Fruit fly (Drosophila melanogaster) whole organism, prepupa: ENCODE results near the gene PolD2.

Experiments used
- Blimp-1 ChIP-seq: fragments of 200-800 bp; sonication (Bioruptor generic); optimal IDR thresholded peaks from 3 replicates; lab custom pipeline; 2017; ENCODE audit warnings: missing biosample characterization, missing genetic modification characterization, mild to moderate bottlenecking, moderate library complexity, missing genetic modification reagents
- CG10631 ChIP-seq: fragments of 200-800 bp; sonication (Bioruptor generic); optimal IDR thresholded peaks from 2 replicates; lab custom pipeline; 2016; ENCODE audit warnings: missing biosample characterization, missing genetic modification characterization
- CG10669 ChIP-seq: fragments of 200-800 bp; sonication (Bioruptor generic); optimal IDR thresholded peaks from 3 replicates; lab custom pipeline; 2018; ENCODE audit warnings: missing biosample characterization, mild to moderate bottlenecking, missing genetic modification characterization, moderate library complexity
- CG11762 ChIP-seq: fragments of 200-800 bp; sonication (Bioruptor generic); optimal IDR thresholded peaks from 3 replicates; lab custom pipeline; 2016; ENCODE audit warnings: missing biosample characterization, missing genetic modification characterization; ENCODE audit not compliant: insufficient read depth
- CG15336 ChIP-seq: fragments of 200-800 bp; sonication (Bioruptor generic); IDR thresholded peaks from 2 replicates; pipeline ENCODE4 v1.3.6; 2022; ENCODE audit warnings: missing biosample characterization, missing genetic modification characterization
- CG1621 ChIP-seq: fragments of 200-800 bp; sonication (Bioruptor generic); optimal IDR thresholded peaks from 3 replicates; lab custom pipeline; 2018; ENCODE audit warnings: missing biosample characterization, mild to moderate bottlenecking, missing genetic modification characterization
- CG16779 ChIP-seq: fragments of 200-800 bp; sonication (Bioruptor generic); optimal IDR thresholded peaks from 3 replicates; lab custom pipeline; 2017; ENCODE audit warnings: missing biosample characterization, mild to moderate bottlenecking, missing genetic modification characterization
- CG32006 ChIP-seq: fragments of 200-800 bp; sonication (Bioruptor generic); optimal IDR thresholded peaks from 3 replicates; lab custom pipeline; 2017; ENCODE audit warnings: missing biosample characterization, mild to moderate bottlenecking, missing genetic modification characterization
- CG34406 ChIP-seq: fragments of 200-800 bp; sonication (Bioruptor generic); optimal IDR thresholded peaks from 3 replicates; lab custom pipeline; 2016; ENCODE audit warnings: missing biosample characterization, missing genetic modification characterization
- CG4318 ChIP-seq: fragments of 200-800 bp; sonication (Bioruptor generic); optimal IDR thresholded peaks from 3 replicates; lab custom pipeline; 2017; ENCODE audit warnings: missing biosample characterization, mild to moderate bottlenecking, missing genetic modification characterization
- CG6276 ChIP-seq: fragments of 200-800 bp; sonication (Bioruptor generic); optimal IDR thresholded peaks from 2 replicates; lab custom pipeline; 2017; ENCODE audit warnings: missing biosample characterization, mild to moderate bottlenecking, missing genetic modification characterization
- CG6792 ChIP-seq: fragments of 200-800 bp; sonication (Bioruptor generic); optimal IDR thresholded peaks from 3 replicates; lab custom pipeline; 2016; ENCODE audit warnings: missing biosample characterization, missing genetic modification characterization
- CG6808 ChIP-seq: fragments of 200-800 bp; sonication (Bioruptor generic); optimal IDR thresholded peaks from 3 replicates; lab custom pipeline; 2017; ENCODE audit warnings: missing biosample characterization, missing genetic modification characterization, mild to moderate bottlenecking, moderate library complexity, missing genetic modification reagents
- CG6854 ChIP-seq: fragments of 200-800 bp; sonication (Bioruptor generic); optimal IDR thresholded peaks from 2 replicates; lab custom pipeline; 2017; ENCODE audit warnings: missing biosample characterization, mild to moderate bottlenecking, missing genetic modification characterization
- CG8119 ChIP-seq: fragments of 200-800 bp; sonication (Bioruptor generic); IDR thresholded peaks from 3 replicates; pipeline ENCODE4 v1.3.6; 2022; ENCODE audit warnings: missing biosample characterization, missing genetic modification characterization
- CG8319 ChIP-seq: fragments of 200-800 bp; sonication (Bioruptor generic); optimal IDR thresholded peaks from 3 replicates; lab custom pipeline; 2016; ENCODE audit warnings: missing biosample characterization, missing genetic modification characterization
- CG9139 ChIP-seq: fragments of 200-800 bp; sonication (Bioruptor generic); optimal IDR thresholded peaks from 3 replicates; lab custom pipeline; 2017; ENCODE audit warnings: missing biosample characterization, mild to moderate bottlenecking, missing genetic modification characterization
- Eip75B ChIP-seq: fragments of 200-800 bp; sonication (Bioruptor generic); optimal IDR thresholded peaks from 3 replicates; lab custom pipeline; 2016; ENCODE audit warnings: missing biosample characterization, missing genetic modification characterization
- Eip78C ChIP-seq: fragments of 200-800 bp; sonication (Bioruptor generic); peaks from one replicate; lab custom pipeline; 2016; ENCODE audit warnings: missing biosample characterization, missing genetic modification characterization
- Ets96B ChIP-seq: fragments of 200-800 bp; optimal IDR thresholded peaks from 2 replicates; lab custom pipeline; 2019; ENCODE audit warnings: missing biosample characterization, mild to moderate bottlenecking, missing genetic modification characterization, moderate library complexity
- Gug ChIP-seq: fragments of 200-800 bp; sonication (Bioruptor generic); IDR thresholded peaks from 2 replicates; pipeline ENCODE4 v1.3.6; 2022; ENCODE audit warnings: missing biosample characterization, missing genetic modification characterization
- Hr38 ChIP-seq: sonication (Bioruptor generic); optimal IDR thresholded peaks from 2 replicates; lab custom pipeline; 2016; ENCODE audit warnings: missing biosample characterization, missing genetic modification characterization
- Hr39 ChIP-seq: fragments of 200-800 bp; sonication (Bioruptor generic); optimal IDR thresholded peaks from 2 replicates; lab custom pipeline; 2016; ENCODE audit warnings: missing biosample characterization, missing genetic modification characterization
- Hr4 ChIP-seq: fragments of 200-800 bp; sonication (Bioruptor generic); optimal IDR thresholded peaks from 3 replicates; lab custom pipeline; 2016; ENCODE audit warnings: missing biosample characterization, missing genetic modification characterization
- Lpt ChIP-seq: fragments of 200-800 bp; sonication (Bioruptor generic); optimal IDR thresholded peaks from 3 replicates; lab custom pipeline; 2016; ENCODE audit warnings: missing biosample characterization, missing genetic modification characterization
- Sox102F ChIP-seq: fragments of 200-800 bp; sonication (Bioruptor generic); optimal IDR thresholded peaks from 2 replicates; lab custom pipeline; 2016; ENCODE audit warnings: missing biosample characterization, mild to moderate bottlenecking, missing genetic modification characterization
- Sox15 ChIP-seq: fragments of 200-800 bp; sonication (Bioruptor generic); optimal IDR thresholded peaks from 3 replicates; lab custom pipeline; 2016; ENCODE audit warnings: missing biosample characterization, missing genetic modification characterization
- achi ChIP-seq: fragments of 200-800 bp; sonication (Bioruptor generic); optimal IDR thresholded peaks from 3 replicates; lab custom pipeline; 2016; ENCODE audit warnings: missing biosample characterization, missing genetic modification characterization
- acj6 ChIP-seq: fragments of 200-800 bp; sonication (Bioruptor generic); optimal IDR thresholded peaks from 3 replicates; lab custom pipeline; 2016; ENCODE audit warnings: missing biosample characterization, missing genetic modification characterization
- cyc ChIP-seq: fragments of 200-800 bp; sonication (Bioruptor generic); optimal IDR thresholded peaks from 3 replicates; lab custom pipeline; 2016; ENCODE audit warnings: missing biosample characterization, missing genetic modification characterization
- dac ChIP-seq: fragments of 200-800 bp; sonication (Bioruptor generic); optimal IDR thresholded peaks from 2 replicates; lab custom pipeline; 2017; ENCODE audit warnings: missing biosample characterization, mild to moderate bottlenecking, missing genetic modification characterization
- dsx ChIP-seq: fragments of 200-800 bp; optimal IDR thresholded peaks from 3 replicates; lab custom pipeline; 2019; ENCODE audit warnings: missing biosample characterization, mild to moderate bottlenecking, missing genetic modification characterization, moderate library complexity; ENCODE audit not compliant: poor library complexity, severe bottlenecking
- eg ChIP-seq: fragments of 200-800 bp; sonication (Bioruptor generic); IDR thresholded peaks from 3 replicates; pipeline ENCODE4 v1.3.6; 2022; ENCODE audit warnings: missing biosample characterization, missing genetic modification characterization
- esn ChIP-seq: fragments of 200-800 bp; sonication (Bioruptor generic); optimal IDR thresholded peaks from 2 replicates; lab custom pipeline; 2016; ENCODE audit warnings: missing biosample characterization, mild to moderate bottlenecking, missing genetic modification characterization, moderate library complexity
- fd59A ChIP-seq: fragments of 200-800 bp; sonication (Bioruptor generic); optimal IDR thresholded peaks from 2 replicates; lab custom pipeline; 2017; ENCODE audit warnings: missing biosample characterization, mild to moderate bottlenecking, missing genetic modification characterization, missing genetic modification reagents
- fd85E ChIP-seq: fragments of 200-800 bp; sonication (Bioruptor generic); optimal IDR thresholded peaks from 3 replicates; lab custom pipeline; 2016; ENCODE audit warnings: missing biosample characterization, missing genetic modification characterization
- fkh ChIP-seq: fragments of 200-800 bp; sonication (Bioruptor generic); optimal IDR thresholded peaks from 3 replicates; lab custom pipeline; 2017; ENCODE audit warnings: missing biosample characterization, mild to moderate bottlenecking, missing genetic modification characterization, moderate library complexity
- lz ChIP-seq: fragments of 200-800 bp; sonication (Bioruptor generic); optimal IDR thresholded peaks from 3 replicates; lab custom pipeline; 2016; ENCODE audit warnings: missing biosample characterization, missing genetic modification characterization
- net ChIP-seq: fragments of 200-800 bp; sonication (Bioruptor generic); optimal IDR thresholded peaks from 3 replicates; lab custom pipeline; 2016; ENCODE audit warnings: missing biosample characterization, missing genetic modification characterization
- salr ChIP-seq, 2 experiments: fragments of 200-800 bp; sonication (Bioruptor generic); optimal IDR thresholded peaks; 3 replicates each; lab custom pipeline; 2016 to 2018; ENCODE audit warnings: missing biosample characterization in 2 of 2, missing genetic modification characterization in 2 of 2, mild to moderate bottlenecking in 1 of 2
- ss ChIP-seq, 2 experiments: fragments of 200-800 bp; sonication (Bioruptor generic); optimal IDR thresholded peaks; 2 replicates in 1 of 2; 3 replicates in 1 of 2; lab custom pipeline; 2017 to 2018; ENCODE audit warnings: mild to moderate bottlenecking in 2 of 2, missing biosample characterization in 2 of 2, missing genetic modification characterization in 2 of 2, moderate library complexity in 1 of 2
- svp ChIP-seq: fragments of 200-800 bp; sonication (Bioruptor generic); peaks from one replicate; lab custom pipeline; 2016; ENCODE audit warnings: missing biosample characterization, missing genetic modification characterization
- vri ChIP-seq: fragments of 200-800 bp; sonication (Bioruptor generic); optimal IDR thresholded peaks from 3 replicates; lab custom pipeline; 2016; ENCODE audit warnings: missing biosample characterization, mild to moderate bottlenecking, missing genetic modification characterization

Gene PolD2

dm6 chr3L:1817405-1817804 is 42.0 kb downstream of the PolD2 start:
- no peak for TF ChIP-seq vri
- TF ChIP-seq Ets96B (tag; lab: Kevin White, UChicago): no peak
- TF ChIP-seq fd85E (GFP tag; lab: Kevin White, UChicago): no peak
- no peak for TF ChIP-seq CG15336
- TF ChIP-seq CG6808 (GFP tag; lab: Kevin White, UChicago): no peak
- TF ChIP-seq Gug (GFP tag; lab: Robert Waterston, UW): no peak
- TF ChIP-seq CG11762 (GFP tag; lab: Kevin White, UChicago): no peak
- no peak for TF ChIP-seq Sox102F (GFP tag; lab: Kevin White, UChicago)
- no peak for TF ChIP-seq Sox15 (GFP tag; lab: Kevin White, UChicago)
- TF ChIP-seq cyc (GFP tag; lab: Kevin White, UChicago): no peak
- no peak for TF ChIP-seq CG8319 (GFP tag; lab: Kevin White, UChicago)
- TF ChIP-seq CG6854: no peak
- no peak for TF ChIP-seq Lpt
- no peak for TF ChIP-seq CG16779 (tag; lab: Kevin White, UChicago)
- TF ChIP-seq CG6792 (GFP tag; lab: Kevin White, UChicago): no peak
- no peak for TF ChIP-seq CG34406 (GFP tag; lab: Kevin White, UChicago)
- TF ChIP-seq CG8119: no peak
- TF ChIP-seq fd59A (GFP tag; lab: Kevin White, UChicago): no peak
- no peak for TF ChIP-seq CG6276 (GFP tag; lab: Kevin White, UChicago)

- TF ChIP-seq CG11762 (GFP tag; lab: Kevin White, UChicago) (no peak), CG32006 (GFP tag; lab: Kevin White, UChicago) (no peak), CG1621 (peak; percentile 1), esn (no peak), dsx (GFP tag; lab: Kevin White, UChicago) (peak; percentile 59), Eip75B (GFP tag; lab: Kevin White, UChicago) (no peak), net (no peak), svp (GFP tag; lab: Kevin White, UChicago) (peak; percentile 11)
Observed at dm6 chr3L:1818834-1819233, 43.4 kb downstream of the PolD2 start.

dm6 chr3L:1821140-1821539 is 45.7 kb downstream of the PolD2 start:
- TF ChIP-seq svp (GFP tag; lab: Kevin White, UChicago) (no peak), CG9139 (GFP tag; lab: Kevin White, UChicago) (no peak), CG4318 (no peak), CG34406 (GFP tag; lab: Kevin White, UChicago) (no peak), lz (GFP tag; lab: Kevin White, UChicago) (no peak), Hr38 (GFP tag; lab: Kevin White, UChicago) (no peak), Hr4 (GFP tag; lab: Kevin White, UChicago) (no peak), Eip78C (GFP tag; lab: Kevin White, UChicago) (no peak), fkh (no peak), fd85E (GFP tag; lab: Kevin White, UChicago) (no peak), vri (no peak), CG10631 (GFP tag; lab: Kevin White, UChicago) (no peak), CG11762 (GFP tag; lab: Kevin White, UChicago) (no peak), Eip75B (GFP tag; lab: Kevin White, UChicago) (no peak), CG6854 (no peak), Blimp-1 (no peak), acj6 (no peak), CG10669 (GFP tag; lab: Kevin White, UChicago) (no peak), CG6792 (GFP tag; lab: Kevin White, UChicago) (no peak), esn (no peak), CG1621 (peak; percentile 87), achi (no peak), ss (GFP tag; optimal IDR thresholded peaks at IDR 0.05; lab: Kevin White, UChicago) (peak; percentile 26 to 54), CG6276 (GFP tag; lab: Kevin White, UChicago) (no peak), cyc (GFP tag; lab: Kevin White, UChicago) (no peak), eg (GFP tag; lab: Robert Waterston, UW) (0 out of 3 replicates have a peak, but pooled peaks have one; percentile 21), dsx (GFP tag; lab: Kevin White, UChicago) (peak; percentile 9), Ets96B (tag; lab: Kevin White, UChicago) (no peak), CG15336 (no peak), Gug (GFP tag; lab: Robert Waterston, UW) (no peak), Sox15 (GFP tag; lab: Kevin White, UChicago) (no peak), Hr39 (GFP tag; lab: Kevin White, UChicago) (no peak), CG16779 (tag; lab: Kevin White, UChicago) (no peak), salr (GFP tag; optimal IDR thresholded peaks at IDR 0.05; lab: Kevin White, UChicago) (no peak), dac (no peak)
